Fruit fly (Drosophila melanogaster) whole organism: ENCODE measurements around the gene Mipp1.

Source experiments
- CG8478 ChIP-seq: fragments of >200 bp; optimal IDR thresholded peaks from 2 replicates; lab custom pipeline; 2018; ENCODE audit warnings: inconsistent platforms
- Dll ChIP-seq: fragments of >200 bp; optimal IDR thresholded peaks from 2 replicates; lab custom pipeline; 2017
- pan ChIP-seq: fragments of >200 bp; optimal IDR thresholded peaks from 2 replicates; lab custom pipeline; 2017
- psq ChIP-seq: fragments of >200 bp; optimal IDR thresholded peaks from 2 replicates; lab custom pipeline; 2017
- usp ChIP-seq: fragments of >200 bp; optimal IDR thresholded peaks from 2 replicates; lab custom pipeline; 2017; ENCODE audit warnings: missing biosample characterization, missing genetic modification characterization, mixed read lengths

dm6 chr3L:16546159-16546558 is 27.0 kb downstream of the Mipp1 start:
- TF ChIP-seq CG8478 (lab: Kevin White, UChicago) (no peak), usp (no peak), pan (lab: Kevin White, UChicago) (no peak), psq (lab: Kevin White, UChicago) (no peak), Dll (lab: Kevin White, UChicago) (no peak)
